Fruit fly (Drosophila melanogaster) whole organism, embryonic: ENCODE measurements around the gene CG9522.

Experiments
- Abd-B ChIP-seq: fragments of 200-800 bp; sonication (Bioruptor generic); optimal IDR thresholded peaks from 2 replicates; lab custom pipeline; 2018; ENCODE audit warnings: missing biosample characterization, mild to moderate bottlenecking, missing genetic modification characterization, moderate library complexity
- Blimp-1 ChIP-seq: fragments of 200-800 bp; sonication (Bioruptor generic); optimal IDR thresholded peaks from 3 replicates; lab custom pipeline; 2018; ENCODE audit warnings: missing biosample characterization, missing genetic modification characterization, mild to moderate bottlenecking, moderate library complexity, missing genetic modification reagents
- Bteb2 ChIP-seq: fragments of 200-800 bp; sonication (Bioruptor generic); optimal IDR thresholded peaks from 2 replicates; lab custom pipeline; 2016; ENCODE audit warnings: missing biosample characterization, missing genetic modification characterization
- CG10267 ChIP-seq: fragments of 200-800 bp; sonication (Bioruptor generic); optimal IDR thresholded peaks from 2 replicates; lab custom pipeline; 2018; ENCODE audit warnings: missing biosample characterization, mild to moderate bottlenecking, missing genetic modification characterization, moderate library complexity
- CG10366 ChIP-seq: fragments of 200-800 bp; sonication (Bioruptor generic); IDR thresholded peaks from 2 replicates; pipeline ENCODE4 v1.3.6; 2022; ENCODE audit warnings: missing biosample characterization, missing genetic modification characterization
- CG11456 ChIP-seq: fragments of 200-800 bp; sonication (Bioruptor generic); IDR thresholded peaks from 3 replicates; pipeline ENCODE4 v1.3.6; 2022; ENCODE audit warnings: missing biosample characterization, missing genetic modification characterization
- CG12236 ChIP-seq: fragments of 200-800 bp; sonication (Bioruptor generic); optimal IDR thresholded peaks from 2 replicates; lab custom pipeline; 2016; ENCODE audit warnings: missing biosample characterization, missing genetic modification characterization
- CG13296 ChIP-seq: fragments of 200-800 bp; sonication (Bioruptor generic); optimal IDR thresholded peaks from 3 replicates; lab custom pipeline; 2018; ENCODE audit warnings: missing biosample characterization, mild to moderate bottlenecking, missing genetic modification characterization
- CG13775 ChIP-seq: fragments of 200-800 bp; sonication (Bioruptor generic); optimal IDR thresholded peaks from 3 replicates; lab custom pipeline; 2017; ENCODE audit warnings: missing biosample characterization, mild to moderate bottlenecking, missing genetic modification characterization
- CG1603 ChIP-seq: fragments of 200-800 bp; sonication (Bioruptor generic); optimal IDR thresholded peaks from 2 replicates; lab custom pipeline; 2019; ENCODE audit warnings: missing biosample characterization, mild to moderate bottlenecking, missing genetic modification characterization, moderate library complexity
- CG16863 ChIP-seq: fragments of 200-800 bp; sonication (Bioruptor generic); optimal IDR thresholded peaks from 3 replicates; lab custom pipeline; 2016; ENCODE audit warnings: missing biosample characterization, missing genetic modification characterization
- CG17568 ChIP-seq: fragments of 200-800 bp; sonication (Bioruptor generic); optimal IDR thresholded peaks from 2 replicates; lab custom pipeline; 2018; ENCODE audit warnings: missing biosample characterization, mild to moderate bottlenecking, missing genetic modification characterization, moderate library complexity
- CG18011 ChIP-seq: fragments of 200-800 bp; sonication (Bioruptor generic); optimal IDR thresholded peaks from 2 replicates; lab custom pipeline; 2017; ENCODE audit warnings: missing biosample characterization, missing genetic modification characterization, mild to moderate bottlenecking, moderate library complexity, missing genotype
- CG2889 ChIP-seq: fragments of 200-800 bp; sonication (Bioruptor generic); IDR thresholded peaks from 3 replicates; pipeline ENCODE4 v1.3.6; 2022; ENCODE audit warnings: missing biosample characterization, missing genetic modification characterization
- CG3065 ChIP-seq: fragments of 200-800 bp; sonication (Bioruptor generic); optimal IDR thresholded peaks from 2 replicates; lab custom pipeline; 2016; ENCODE audit warnings: missing biosample characterization, missing genetic modification characterization
- CG31388 ChIP-seq: fragments of 200-800 bp; sonication (Bioruptor generic); optimal IDR thresholded peaks from 2 replicates; lab custom pipeline; 2016; ENCODE audit warnings: missing biosample characterization, missing genetic modification characterization
- CG31441 ChIP-seq: fragments of 200-800 bp; sonication (Bioruptor generic); IDR thresholded peaks from 2 replicates; pipeline ENCODE4 v1.3.6; 2022; ENCODE audit warnings: missing biosample characterization, missing genetic modification characterization
- CG32767 ChIP-seq: fragments of 200-800 bp; sonication (Bioruptor generic); IDR thresholded peaks from 2 replicates; pipeline ENCODE4 v1.3.6; 2022; ENCODE audit warnings: missing biosample characterization, missing genetic modification characterization
- CG33213 ChIP-seq: fragments of 200-800 bp; sonication (Bioruptor generic); optimal IDR thresholded peaks from 3 replicates; lab custom pipeline; 2016; ENCODE audit warnings: missing biosample characterization, missing genetic modification characterization
- CG6272 ChIP-seq: fragments of 200-800 bp; sonication (Bioruptor generic); IDR thresholded peaks from 2 replicates; pipeline ENCODE4 v1.3.6; 2022; ENCODE audit warnings: missing biosample characterization, missing genetic modification characterization
- CG6765 ChIP-seq: fragments of 200-800 bp; sonication (Bioruptor generic); optimal IDR thresholded peaks from 3 replicates; lab custom pipeline; 2017; ENCODE audit warnings: missing biosample characterization, mild to moderate bottlenecking, missing genetic modification characterization
- CG7271 ChIP-seq: fragments of 200-800 bp; sonication (Bioruptor generic); optimal IDR thresholded peaks from 2 replicates; lab custom pipeline; 2018; ENCODE audit warnings: missing biosample characterization, mild to moderate bottlenecking, missing genetic modification characterization, moderate library complexity
- CG7357 ChIP-seq: fragments of 200-800 bp; sonication (Bioruptor generic); IDR thresholded peaks from 3 replicates; pipeline ENCODE4 v1.3.6; 2022; ENCODE audit warnings: missing biosample characterization, missing genetic modification characterization
- CG7987 ChIP-seq: fragments of 200-800 bp; sonication (Bioruptor generic); optimal IDR thresholded peaks from 2 replicates; lab custom pipeline; 2018; ENCODE audit warnings: missing biosample characterization, mild to moderate bottlenecking, missing genetic modification characterization, moderate library complexity
- CG8089 ChIP-seq: fragments of 200-800 bp; sonication (Bioruptor generic); optimal IDR thresholded peaks from 3 replicates; lab custom pipeline; 2016; ENCODE audit warnings: missing biosample characterization, missing genetic modification characterization
- CG8290 ChIP-seq, 3 experiments: fragments of 200-800 bp; sonication (Bioruptor generic); optimal IDR thresholded peaks; 2 replicates each; lab custom pipeline; 2016 to 2019; ENCODE audit warnings: missing biosample characterization in 3 of 3, missing genetic modification characterization in 3 of 3, mild to moderate bottlenecking in 2 of 3, moderate library complexity in 1 of 3
- CG9215 ChIP-seq: fragments of 200-800 bp; sonication (Bioruptor generic); IDR thresholded peaks from 2 replicates; pipeline ENCODE4 v1.3.6; 2022; ENCODE audit warnings: missing biosample characterization, missing genetic modification characterization
- Deaf1 ChIP-seq: fragments of 200-800 bp; optimal IDR thresholded peaks from 3 replicates; lab custom pipeline; 2019; ENCODE audit warnings: missing biosample characterization, mild to moderate bottlenecking, missing genetic modification characterization, moderate library complexity
- Dip2 ChIP-seq: fragments of 200-800 bp; sonication (Bioruptor generic); IDR thresholded peaks from 2 replicates; pipeline ENCODE4 v1.3.6; 2022; ENCODE audit warnings: missing biosample characterization, missing genetic modification characterization
- Drgx ChIP-seq: fragments of 200-800 bp; sonication (Bioruptor generic); IDR thresholded peaks from 2 replicates; pipeline ENCODE4 v1.3.6; 2022; ENCODE audit warnings: missing biosample characterization, missing genetic modification characterization
- Fer2 ChIP-seq: fragments of 200-800 bp; sonication (Bioruptor generic); optimal IDR thresholded peaks from 2 replicates; lab custom pipeline; 2018; ENCODE audit warnings: missing biosample characterization, mild to moderate bottlenecking, missing genetic modification characterization, moderate library complexity
- Gug ChIP-seq: fragments of 200-800 bp; sonication (Bioruptor generic); IDR thresholded peaks from 4 replicates; pipeline ENCODE4 v1.3.6; 2022; ENCODE audit warnings: missing biosample characterization, missing genetic modification characterization
- Hr78 ChIP-seq, 2 experiments: fragments of 200-800 bp in 1 of 2; fragments of >200 bp in 1 of 2; sonication (Bioruptor generic) in 1 of 2; optimal IDR thresholded peaks; 2 replicates each; lab custom pipeline; 2017 to 2019; ENCODE audit warnings: missing biosample characterization in 2 of 2, missing genetic modification characterization in 2 of 2, mild to moderate bottlenecking in 1 of 2, moderate library complexity in 1 of 2
- Oaz ChIP-seq: fragments of 200-800 bp; sonication (Bioruptor generic); IDR thresholded peaks from 2 replicates; pipeline ENCODE4 v1.3.6; 2022; ENCODE audit warnings: missing biosample characterization, missing genetic modification characterization
- Sry-β ChIP-seq: fragments of 200-800 bp; sonication (Bioruptor generic); optimal IDR thresholded peaks from 2 replicates; lab custom pipeline; 2018; ENCODE audit warnings: missing biosample characterization, mild to moderate bottlenecking, missing genetic modification characterization, moderate library complexity
- al ChIP-seq: fragments of 200-800 bp; sonication (Bioruptor generic); IDR thresholded peaks from 2 replicates; pipeline ENCODE4 v1.3.6; 2022; ENCODE audit warnings: missing biosample characterization, missing genetic modification characterization
- ato ChIP-seq: fragments of 200-800 bp; sonication (Bioruptor generic); IDR thresholded peaks from 2 replicates; pipeline ENCODE4 v1.3.6; 2022; ENCODE audit warnings: missing biosample characterization, missing genetic modification characterization; ENCODE audit not compliant: partially characterized antibody
- bab2 ChIP-seq: fragments of 200-800 bp; sonication (Bioruptor generic); optimal IDR thresholded peaks from 2 replicates; lab custom pipeline; 2016; ENCODE audit warnings: missing biosample characterization, missing genetic modification characterization
- disco-r ChIP-seq: fragments of 200-800 bp; sonication (Bioruptor generic); optimal IDR thresholded peaks from 2 replicates; lab custom pipeline; 2016; ENCODE audit warnings: missing biosample characterization, missing genetic modification characterization
- emc ChIP-seq: fragments of 200-800 bp; sonication (Bioruptor generic); optimal IDR thresholded peaks from 2 replicates; lab custom pipeline; 2016; ENCODE audit warnings: missing biosample characterization, missing genetic modification characterization
- h ChIP-seq: fragments of >200 bp; optimal IDR thresholded peaks from 2 replicates; lab custom pipeline; 2017
- ham ChIP-seq: fragments of 200-800 bp; sonication (Bioruptor generic); IDR thresholded peaks from 2 replicates; pipeline ENCODE4 v1.3.6; 2022; ENCODE audit warnings: missing biosample characterization, missing genetic modification characterization
- jigr1 ChIP-seq: fragments of 200-800 bp; sonication (Bioruptor generic); IDR thresholded peaks from 3 replicates; pipeline ENCODE4 v1.3.6; 2022; ENCODE audit warnings: missing biosample characterization, missing genetic modification characterization
- pho ChIP-seq: fragments of 200-800 bp; sonication (Bioruptor generic); optimal IDR thresholded peaks from 2 replicates; lab custom pipeline; 2016; ENCODE audit warnings: missing biosample characterization, missing genetic modification characterization
- pum ChIP-seq: fragments of 200-800 bp; sonication (Bioruptor generic); optimal IDR thresholded peaks from 2 replicates; lab custom pipeline; 2016; ENCODE audit warnings: missing biosample characterization, missing genetic modification characterization
- slou ChIP-seq: fragments of 200-800 bp; sonication (Bioruptor generic); optimal IDR thresholded peaks from 3 replicates; lab custom pipeline; 2016; ENCODE audit warnings: missing biosample characterization, missing genetic modification characterization
- tio ChIP-seq: fragments of 200-800 bp; sonication (Bioruptor generic); optimal IDR thresholded peaks from 2 replicates; lab custom pipeline; 2017; ENCODE audit warnings: missing biosample characterization, missing genetic modification characterization, inconsistent platforms
- tll ChIP-seq, 2 experiments: fragments of 200-800 bp in 1 of 2; fragments of >200 bp in 1 of 2; sonication (Bioruptor generic) in 1 of 2; optimal IDR thresholded peaks; 2 replicates each; lab custom pipeline; 2017 to 2019; ENCODE audit warnings: missing biosample characterization in 2 of 2, missing genetic modification characterization in 2 of 2, mild to moderate bottlenecking in 1 of 2, moderate library complexity in 1 of 2
- trh ChIP-seq: fragments of 200-800 bp; sonication (Bioruptor generic); optimal IDR thresholded peaks from 2 replicates; lab custom pipeline; 2016; ENCODE audit warnings: missing biosample characterization, missing genetic modification characterization
- vnd ChIP-seq: fragments of 200-800 bp; sonication (Bioruptor generic); IDR thresholded peaks from 3 replicates; pipeline ENCODE4 v1.3.6; 2022; ENCODE audit warnings: missing biosample characterization, missing genetic modification characterization; ENCODE audit not compliant: partially characterized antibody

Gene CG9522

DNA sequence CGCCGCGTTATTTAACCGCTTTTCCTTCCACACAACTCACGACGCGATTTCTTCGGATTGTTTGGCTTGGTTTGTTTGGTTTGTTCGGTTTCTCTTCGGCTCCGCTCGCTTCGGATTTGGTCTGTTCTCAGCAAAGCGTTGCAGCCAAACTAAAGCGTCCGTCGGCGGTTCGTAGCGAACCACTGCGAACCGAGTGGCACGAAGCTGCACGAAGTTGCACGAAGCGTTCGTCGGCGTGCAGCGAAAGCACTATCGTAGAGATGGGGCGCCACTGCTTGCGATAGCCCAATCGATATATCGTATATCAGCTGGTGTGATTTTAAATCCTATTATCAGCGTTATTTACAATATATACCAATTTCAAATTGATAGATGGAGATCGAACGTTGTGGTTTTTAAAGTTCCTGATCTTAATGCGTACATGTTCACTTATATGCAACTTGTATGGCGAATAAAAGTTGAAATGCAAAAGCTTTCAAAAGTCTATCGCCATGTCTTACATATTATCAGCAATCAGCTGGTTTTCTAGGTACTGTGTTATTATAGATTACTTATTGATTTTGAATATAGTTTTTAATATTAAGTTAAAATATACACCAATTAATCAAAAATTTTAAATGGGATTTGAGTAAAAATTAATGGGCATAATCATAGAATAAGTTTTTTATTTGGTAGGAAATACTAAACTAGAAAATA lies 22.5 kb downstream of the CG9522 start, which contains the start of gene rut (continued):
- TF ChIP-seq Gug (GFP tag; lab: Robert Waterston, UW) (no peak; the same call in 3 of the 4 replicates), CG18011 (GFP tag; lab: Kevin White, UChicago) (no peak), CG11456 (no peak; the same call in 2 of the 3 replicates), vnd (GFP tag; lab: Robert Waterston, UW) (peak; percentile 95), Oaz (no peak), CG17568 (GFP tag; lab: Kevin White, UChicago) (no peak), CG33213 (GFP tag; lab: Kevin White, UChicago) (no peak), tll (GFP tag; optimal IDR thresholded peaks at IDR 0.05; lab: Kevin White, UChicago) (no peak), Dip2 (GFP tag; lab: Robert Waterston, UW) (no peak), Deaf1 (tag; lab: Kevin White, UChicago) (peak; percentile 99), Sry-β (GFP tag; lab: Kevin White, UChicago) (no peak), Fer2 (tag; lab: Kevin White, UChicago) (no peak), Bteb2 (GFP tag; lab: Kevin White, UChicago) (no peak), CG8290 (GFP tag; optimal IDR thresholded peaks at IDR 0.05; lab: Kevin White, UChicago) (peak; percentile 4), CG8290 (tag; optimal IDR thresholded peaks at IDR 0.05; lab: Kevin White, UChicago) (peak in 1 of 2 experiments; percentile 85), emc (GFP tag; lab: Kevin White, UChicago) (no peak), Hr78 (GFP tag; optimal IDR thresholded peaks at IDR 0.05; lab: Kevin White, UChicago) (no peak), al (GFP tag; lab: Robert Waterston, UW) (0 out of 2 replicates have a peak, but pooled peaks have one; percentile 9), pum (GFP tag; lab: Kevin White, UChicago) (no peak), disco-r (GFP tag; lab: Kevin White, UChicago) (no peak), CG7357 (GFP tag; lab: Robert Waterston, UW) (no peak), Blimp-1 (GFP tag; lab: Kevin White, UChicago) (no peak), CG1603 (peak; percentile 36), CG13775 (GFP tag; lab: Kevin White, UChicago) (no peak), CG7271 (no peak), ato (GFP tag; lab: Robert Waterston, UW) (peak; percentile 92; the same call in 1 of the 2 replicates), CG6765 (GFP tag; lab: Kevin White, UChicago) (no peak), Drgx (GFP tag; lab: Robert Waterston, UW) (peak; percentile 50), CG8089 (GFP tag; lab: Kevin White, UChicago) (no peak), bab2 (peak; percentile 15), tio (GFP tag; lab: Kevin White, UChicago) (no peak), CG32767 (GFP tag; lab: Robert Waterston, UW) (no peak), CG2889 (GFP tag; lab: Robert Waterston, UW) (no peak), CG16863 (GFP tag; lab: Kevin White, UChicago) (no peak), CG13296 (GFP tag; lab: Kevin White, UChicago) (no peak), CG10267 (no peak), CG31441 (GFP tag; lab: Robert Waterston, UW) (no peak), CG9215 (GFP tag; lab: Robert Waterston, UW) (no peak), CG7987 (peak; percentile 3), trh (GFP tag; lab: Kevin White, UChicago) (no peak), slou (no peak), Abd-B (GFP tag; lab: Kevin White, UChicago) (no peak), CG3065 (GFP tag; lab: Kevin White, UChicago) (no peak), ham (GFP tag; lab: Robert Waterston, UW) (no peak), CG12236 (no peak), jigr1 (GFP tag; lab: Robert Waterston, UW) (no peak), CG31388 (no peak), pho (GFP tag; lab: Kevin White, UChicago) (no peak), CG10366 (peak; percentile 22; the same call in 1 of the 2 replicates), CG6272 (no peak; the same call in 1 of the 2 replicates), h (lab: Kevin White, UChicago) (no peak)
